Fruit fly (Drosophila melanogaster) whole organism, pupa: ENCODE measurements around the gene JMJD5.

Source experiments
- CG10348 ChIP-seq: fragments of 200-800 bp; sonication (Bioruptor generic); IDR thresholded peaks from 2 replicates; pipeline ENCODE4 v1.3.6; 2022; ENCODE audit warnings: missing biosample characterization, missing genetic modification characterization
- CG12605 ChIP-seq: fragments of 200-800 bp; sonication (Bioruptor generic); IDR thresholded peaks from 2 replicates; pipeline ENCODE4 v1.3.6; 2022; ENCODE audit warnings: missing biosample characterization, missing genetic modification characterization
- CG13204 ChIP-seq: fragments of 200-800 bp; sonication (Bioruptor generic); optimal IDR thresholded peaks from 2 replicates; lab custom pipeline; 2018; ENCODE audit warnings: missing biosample characterization, mild to moderate bottlenecking, missing genetic modification characterization, moderate library complexity
- CG14655 ChIP-seq: fragments of 200-800 bp; sonication (Bioruptor generic); optimal IDR thresholded peaks from 3 replicates; lab custom pipeline; 2017; ENCODE audit warnings: mild to moderate bottlenecking, missing biosample characterization, missing genetic modification reagents, missing genetic modification characterization
- CG15710 ChIP-seq: fragments of 200-800 bp; sonication (Bioruptor generic); optimal IDR thresholded peaks from 2 replicates; lab custom pipeline; 2018; ENCODE audit warnings: missing biosample characterization, mild to moderate bottlenecking, missing genetic modification characterization, moderate library complexity
- CG17806 ChIP-seq: fragments of 200-800 bp; sonication (Bioruptor generic); optimal IDR thresholded peaks from 2 replicates; lab custom pipeline; 2018; ENCODE audit warnings: missing biosample characterization, mild to moderate bottlenecking, missing genetic modification characterization, moderate library complexity
- CG32121 ChIP-seq: fragments of 200-800 bp; sonication (Bioruptor generic); IDR thresholded peaks from 2 replicates; pipeline ENCODE4 v1.3.6; 2022; ENCODE audit warnings: missing biosample characterization, missing genetic modification characterization
- CG34367 ChIP-seq: fragments of 200-800 bp; sonication (Bioruptor generic); optimal IDR thresholded peaks from 2 replicates; lab custom pipeline; 2018; ENCODE audit warnings: missing biosample characterization, mild to moderate bottlenecking, missing genetic modification characterization
- CG4496 ChIP-seq: fragments of 200-800 bp; sonication (Bioruptor generic); IDR thresholded peaks from 3 replicates; pipeline ENCODE4 v1.3.6; 2022; ENCODE audit warnings: missing biosample characterization, missing genetic modification characterization
- CG8159 ChIP-seq: fragments of 200-800 bp; sonication (Bioruptor generic); optimal IDR thresholded peaks from 3 replicates; lab custom pipeline; 2018; ENCODE audit warnings: missing biosample characterization, mild to moderate bottlenecking, missing genetic modification characterization, moderate library complexity
- CG8301 ChIP-seq: fragments of 200-800 bp; sonication (Bioruptor generic); optimal IDR thresholded peaks from 2 replicates; lab custom pipeline; 2018; ENCODE audit warnings: missing biosample characterization, mild to moderate bottlenecking, missing genetic modification characterization
- CG9948 ChIP-seq: fragments of 200-800 bp; sonication (Bioruptor generic); optimal IDR thresholded peaks from 2 replicates; lab custom pipeline; 2018; ENCODE audit warnings: missing biosample characterization, mild to moderate bottlenecking, missing genetic modification characterization, moderate library complexity
- D1 ChIP-seq: fragments of 200-800 bp; sonication (Bioruptor generic); optimal IDR thresholded peaks from 2 replicates; lab custom pipeline; 2018; ENCODE audit warnings: missing biosample characterization, mild to moderate bottlenecking, missing genetic modification characterization, moderate library complexity
- EcR ChIP-seq: fragments of 200-800 bp; sonication (Bioruptor generic); optimal IDR thresholded peaks from 3 replicates; lab custom pipeline; 2019; ENCODE audit warnings: missing biosample characterization, missing genetic modification characterization, mild to moderate bottlenecking, moderate library complexity, missing genetic modification reagents
- Ets98B ChIP-seq: fragments of 200-800 bp; sonication (Bioruptor generic); IDR thresholded peaks from 2 replicates; pipeline ENCODE4 v1.3.6; 2022; ENCODE audit warnings: missing biosample characterization, missing genetic modification characterization
- Pif1A ChIP-seq: fragments of 200-800 bp; sonication (Bioruptor generic); optimal IDR thresholded peaks from 3 replicates; lab custom pipeline; 2016; ENCODE audit warnings: missing biosample characterization, missing genetic modification characterization
- Pif1B ChIP-seq: fragments of 200-800 bp; sonication (Bioruptor generic); optimal IDR thresholded peaks from 3 replicates; lab custom pipeline; 2016; ENCODE audit warnings: missing biosample characterization, missing genetic modification characterization
- Snoo ChIP-seq: fragments of 200-800 bp; sonication (Bioruptor generic); optimal IDR thresholded peaks from 3 replicates; lab custom pipeline; 2017; ENCODE audit warnings: missing biosample characterization, mild to moderate bottlenecking, missing genetic modification characterization, inconsistent platforms
- fd96Ca ChIP-seq: fragments of 200-800 bp; sonication (Bioruptor generic); IDR thresholded peaks from 3 replicates; pipeline ENCODE4 v1.3.6; 2022; ENCODE audit warnings: missing biosample characterization, missing genetic modification characterization
- gl ChIP-seq: fragments of 200-800 bp; sonication (Bioruptor generic); optimal IDR thresholded peaks from 2 replicates; lab custom pipeline; 2018; ENCODE audit warnings: missing biosample characterization, mild to moderate bottlenecking, missing genetic modification characterization
- rn ChIP-seq: fragments of 200-800 bp; sonication (Bioruptor generic); IDR thresholded peaks from 2 replicates; pipeline ENCODE4 v1.3.6; 2022; ENCODE audit warnings: missing biosample characterization, missing genetic modification characterization

JMJD5 gene

dm6 chr3L:841260-841659 lies at the start of gene JMJD5, which contains the start of gene Gr61a:
TSS of gene JMJD5 (minus strand) at chr3L:841360.
TSS of gene Gr61a (plus strand) at chr3L:841451.
- TF ChIP-seq Pif1A (GFP tag; lab: Kevin White, UChicago) (no peak), Snoo (no peak), rn (no peak), CG15710 (no peak)

DNA sequence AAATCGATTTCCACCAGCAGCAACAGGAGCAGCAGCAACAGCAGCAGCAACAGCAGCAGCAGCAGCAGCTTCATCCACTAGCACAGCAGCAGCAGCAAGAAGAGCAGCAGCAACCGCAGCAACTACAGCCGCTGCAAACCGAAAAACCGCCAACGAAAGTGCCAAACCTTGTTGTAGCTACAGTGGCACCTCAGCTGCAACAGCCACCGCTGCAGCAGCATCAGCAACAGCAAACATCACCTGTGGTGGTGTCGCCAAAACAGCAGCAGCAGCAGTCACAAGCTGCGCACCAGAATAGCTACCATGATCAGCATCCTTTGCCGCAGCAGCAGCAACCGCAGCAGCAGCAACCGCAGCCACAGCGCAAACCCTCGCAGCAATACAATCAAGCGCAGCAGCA lies 47.2 kb upstream of the JMJD5 start:
- TF ChIP-seq EcR (GFP tag; lab: Kevin White, UChicago): no peak
- TF ChIP-seq CG15710: no peak

- TF ChIP-seq CG8301 (tag; lab: Kevin White, UChicago): no peak
- TF ChIP-seq EcR (GFP tag; lab: Kevin White, UChicago): peak; percentile 55
These were observed 46.4 kb upstream of the JMJD5 start for dm6 chr3L:887423-888097.

dm6 chr3L:885624-886257 lies 44.6 kb upstream of the JMJD5 start:
- TF ChIP-seq Pif1A (GFP tag; lab: Kevin White, UChicago) (no peak), fd96Ca (no peak), CG32121 (GFP tag; lab: Robert Waterston, UW) (no peak), CG8301 (tag; lab: Kevin White, UChicago) (no peak), CG14655 (GFP tag; lab: Kevin White, UChicago) (no peak), rn (no peak), Ets98B (GFP tag; lab: Robert Waterston, UW) (no peak), CG9948 (tag; lab: Kevin White, UChicago) (no peak), EcR (GFP tag; lab: Kevin White, UChicago) (no peak), CG13204 (no peak), D1 (tag; lab: Kevin White, UChicago) (no peak), CG10348 (GFP tag; lab: Robert Waterston, UW) (no peak), CG34367 (tag; lab: Kevin White, UChicago) (no peak), CG17806 (tag; lab: Kevin White, UChicago) (no peak), Pif1B (GFP tag; lab: Kevin White, UChicago) (no peak), Snoo (no peak), CG8159 (tag; lab: Kevin White, UChicago) (no peak), CG4496 (GFP tag; lab: Robert Waterston, UW) (no peak), gl (tag; lab: Kevin White, UChicago) (no peak), CG12605 (GFP tag; lab: Robert Waterston, UW) (no peak)

DNA sequence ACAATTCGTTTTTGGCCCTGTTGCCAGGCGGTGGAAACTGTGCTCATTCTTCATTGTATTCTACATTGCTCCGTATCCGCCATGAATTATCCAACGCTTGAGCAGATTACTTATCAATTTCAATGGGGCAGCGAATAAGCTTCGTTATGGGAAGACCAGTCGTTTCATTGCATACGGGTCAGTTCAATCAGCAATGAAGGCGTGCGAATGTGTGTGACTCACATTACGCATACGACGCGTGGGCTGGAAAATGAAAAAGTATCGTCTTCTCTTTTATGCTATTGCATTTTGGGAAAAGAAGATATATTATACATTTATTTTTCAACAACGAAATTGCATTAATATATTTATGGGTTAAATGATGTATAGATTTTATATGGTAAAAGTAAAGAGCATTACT lies 43.8 kb upstream of the JMJD5 start:
- no peak for TF ChIP-seq CG10348 (GFP tag; lab: Robert Waterston, UW)
- no peak for TF ChIP-seq Pif1B (GFP tag; lab: Kevin White, UChicago)
- TF ChIP-seq CG17806 (tag; lab: Kevin White, UChicago): no peak
- TF ChIP-seq Snoo: no peak
- no peak for TF ChIP-seq gl (tag; lab: Kevin White, UChicago)
- TF ChIP-seq CG13204: no peak
- no peak for TF ChIP-seq CG32121 (GFP tag; lab: Robert Waterston, UW)
- no peak for TF ChIP-seq CG34367 (tag; lab: Kevin White, UChicago)
- TF ChIP-seq rn: no peak
- TF ChIP-seq CG8159 (tag; lab: Kevin White, UChicago): no peak
- TF ChIP-seq Pif1A (GFP tag; lab: Kevin White, UChicago): no peak
- TF ChIP-seq D1 (tag; lab: Kevin White, UChicago): no peak
- TF ChIP-seq Ets98B (GFP tag; lab: Robert Waterston, UW): no peak
- TF ChIP-seq CG14655 (GFP tag; lab: Kevin White, UChicago): no peak
- TF ChIP-seq EcR (GFP tag; lab: Kevin White, UChicago): no peak
- no peak for TF ChIP-seq CG8301 (tag; lab: Kevin White, UChicago)

- TF ChIP-seq Ets98B (GFP tag; lab: Robert Waterston, UW): peak; percentile 40
- TF ChIP-seq EcR (GFP tag; lab: Kevin White, UChicago): no peak
- peak; percentile 33 for TF ChIP-seq CG8159 (tag; lab: Kevin White, UChicago)
- TF ChIP-seq CG13204: no peak
- peak; percentile 68; the same call in 2 of the 3 replicates for TF ChIP-seq CG4496 (GFP tag; lab: Robert Waterston, UW)
- TF ChIP-seq fd96Ca: 0 out of 3 replicates have a peak, but pooled peaks have one; percentile 52
These were observed 43.1 kb upstream of the JMJD5 start for dm6 chr3L:884239-884638.

- TF ChIP-seq Ets98B (GFP tag; lab: Robert Waterston, UW): no peak
- no peak for TF ChIP-seq rn
- no peak for TF ChIP-seq CG13204
- no peak for TF ChIP-seq CG4496 (GFP tag; lab: Robert Waterston, UW)
- TF ChIP-seq CG15710: no peak
- peak; percentile 92 for TF ChIP-seq EcR (GFP tag; lab: Kevin White, UChicago)
- TF ChIP-seq Pif1A (GFP tag; lab: Kevin White, UChicago): no peak
- TF ChIP-seq CG34367 (tag; lab: Kevin White, UChicago): no peak
- no peak for TF ChIP-seq CG12605 (GFP tag; lab: Robert Waterston, UW)
These were observed 42.6 kb upstream of the JMJD5 start for dm6 chr3L:883786-884185.
